Fruit fly (Drosophila melanogaster): ENCODE data around the gene Dhc98D.

The Dhc98D gene

dm6 chr3R:28544538-28545393 is 58.0 kb downstream of the Dhc98D start, which contains the start of gene mIF2 (continued):
- no peak for TF ChIP-seq Spps (tag; optimal IDR thresholded peaks at IDR 0.05)

dm6 chr3R:28545663-28546062 is 58.9 kb downstream of the Dhc98D start:
- peak; percentile 24 for TF ChIP-seq CG1603 (tag; optimal IDR thresholded peaks at IDR 0.05)
- TF ChIP-seq NFAT (GFP tag; IDR thresholded peaks at IDR 0.05) = no peak
- TF ChIP-seq btn (GFP tag; optimal IDR thresholded peaks at IDR 0.05) = no peak
- TF ChIP-seq Xrp1 (GFP tag; IDR thresholded peaks at IDR 0.05) = 0 out of 2 replicates have a peak, but pooled peaks have one; percentile 16
- no peak for TF ChIP-seq ERR (GFP tag; optimal IDR thresholded peaks at IDR 0.05)
- no peak for TF ChIP-seq CG18764 (GFP tag; optimal IDR thresholded peaks at IDR 0.05)
- TF ChIP-seq Drgx (GFP tag; IDR thresholded peaks at IDR 0.05) = peak; percentile 24; the same call in 1 of the 2 replicates
- no peak for TF ChIP-seq ab (GFP tag; optimal IDR thresholded peaks at IDR 0.05)
- TF ChIP-seq Ets65A (GFP tag) = peak; percentile 54
- TF ChIP-seq ci (GFP tag; IDR thresholded peaks at IDR 0.05) = 0 out of 3 replicates have a peak, but pooled peaks have one; percentile 28
- TF ChIP-seq CG4328 (GFP tag; optimal IDR thresholded peaks at IDR 0.05) = no peak
- no peak for TF ChIP-seq emc (GFP tag; optimal IDR thresholded peaks at IDR 0.05)
- TF ChIP-seq CG3407 (GFP tag; optimal IDR thresholded peaks at IDR 0.05) = no peak
- no peak for TF ChIP-seq CG1233 (GFP tag; optimal IDR thresholded peaks at IDR 0.05)
- peak; percentile 14 for TF ChIP-seq CG2875 (GFP tag; optimal IDR thresholded peaks at IDR 0.05)
- TF ChIP-seq ato (GFP tag; IDR thresholded peaks at IDR 0.05; ENCODE audit: partially characterized antibody) = no peak
- no peak for TF ChIP-seq Doc2 (GFP tag; IDR thresholded peaks at IDR 0.05)
- TF ChIP-seq ewg (GFP tag; optimal IDR thresholded peaks at IDR 0.05) = no peak
- no peak for TF ChIP-seq chn (GFP tag; optimal IDR thresholded peaks at IDR 0.05)
- no peak for TF ChIP-seq HmgD (GFP tag; optimal IDR thresholded peaks at IDR 0.05)
- no peak; the same call in 2 of the 3 replicates for TF ChIP-seq B-H1 (GFP tag; IDR thresholded peaks at IDR 0.05)
- 0 out of 3 replicates have a peak, but pooled peaks have one; percentile 31 for TF ChIP-seq zfh1 (GFP tag; IDR thresholded peaks at IDR 0.05)
- TF ChIP-seq cas (GFP tag; IDR thresholded peaks at IDR 0.05) = no peak
- TF ChIP-seq Vsx1 (GFP tag; optimal IDR thresholded peaks at IDR 0.05) = no peak
- no peak for TF ChIP-seq trh (GFP tag; optimal IDR thresholded peaks at IDR 0.05)
- no peak for TF ChIP-seq CG17612 (GFP tag; IDR thresholded peaks at IDR 0.05)
- no peak for TF ChIP-seq CG7271 (tag; optimal IDR thresholded peaks at IDR 0.05)
- no peak for TF ChIP-seq CG7357 (GFP tag; IDR thresholded peaks at IDR 0.05)
- peak; percentile 66 for TF ChIP-seq Med (GFP tag)
- no peak for TF ChIP-seq gem (tag; optimal IDR thresholded peaks at IDR 0.05)
- TF ChIP-seq Abd-B (GFP tag; optimal IDR thresholded peaks at IDR 0.05) = no peak
- peak; percentile 16 for TF ChIP-seq Sox102F (GFP tag; optimal IDR thresholded peaks at IDR 0.05)
- TF ChIP-seq CG6689 (GFP tag; IDR thresholded peaks at IDR 0.05) = 0 out of 2 replicates have a peak, but pooled peaks have one; percentile 10
- TF ChIP-seq bsh (GFP tag; optimal IDR thresholded peaks at IDR 0.05) = no peak
- peak; percentile 14 for TF ChIP-seq ATbp (GFP tag; optimal IDR thresholded peaks at IDR 0.05)
- TF ChIP-seq sens (GFP tag) = peak; percentile 46
- TF ChIP-seq hbn (GFP tag; IDR thresholded peaks at IDR 0.05; ENCODE audit: partially characterized antibody) = no peak
- peak; percentile 3 for TF ChIP-seq fd64A (GFP tag; optimal IDR thresholded peaks at IDR 0.05)
- no peak for TF ChIP-seq CG10959 (GFP tag; IDR thresholded peaks at IDR 0.05)
- TF ChIP-seq Nf-YA (GFP tag; IDR thresholded peaks at IDR 0.05) = no peak
- TF ChIP-seq shn (GFP tag; optimal IDR thresholded peaks at IDR 0.05) = no peak
- TF ChIP-seq crp (GFP tag; optimal IDR thresholded peaks at IDR 0.05) = no peak
- no peak for TF ChIP-seq BEAF-32 (GFP tag; optimal IDR thresholded peaks at IDR 0.05)
- no peak for TF ChIP-seq CG7745 (tag; optimal IDR thresholded peaks at IDR 0.05)
- TF ChIP-seq Dad (GFP tag; optimal IDR thresholded peaks at IDR 0.05) = no peak
- TF ChIP-seq CG34422 (GFP tag; IDR thresholded peaks at IDR 0.05) = no peak
- TF ChIP-seq sisA (GFP tag; IDR thresholded peaks at IDR 0.05) = no peak

All from whole organism, embryonic.